Fruit fly (Drosophila melanogaster): Measurements from ENCODE around the gene CG7506.

Gene CG7506

DNA sequence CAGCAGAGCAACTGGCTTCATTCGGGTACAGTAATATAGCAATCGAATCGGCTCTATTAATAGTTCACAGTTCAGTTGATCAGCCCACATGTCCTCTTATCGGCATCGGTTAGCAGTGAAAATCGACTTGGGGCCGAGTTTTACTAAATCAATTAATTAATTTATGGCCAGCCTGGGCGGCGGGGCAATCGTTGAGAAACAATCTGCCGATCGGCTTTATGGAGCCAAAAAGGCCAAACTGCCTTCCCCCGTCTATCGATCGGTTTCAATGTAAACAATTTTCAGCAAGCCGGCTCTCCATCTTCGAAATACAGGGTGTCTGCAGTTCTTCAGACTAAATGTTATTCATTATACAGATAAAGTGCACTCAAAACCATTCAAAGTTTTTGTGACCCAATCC is 7.8 kb downstream of the CG7506 start:
- TF ChIP-seq CG4496 (GFP tag; IDR thresholded peaks at IDR 0.05): no peak
- no peak for TF ChIP-seq CG10348 (GFP tag; IDR thresholded peaks at IDR 0.05)
- TF ChIP-seq CG32121 (GFP tag; IDR thresholded peaks at IDR 0.05): no peak
- TF ChIP-seq D1 (tag; optimal IDR thresholded peaks at IDR 0.05): no peak
- no peak for TF ChIP-seq CG17806 (tag; optimal IDR thresholded peaks at IDR 0.05)
- TF ChIP-seq CG34367 (tag; optimal IDR thresholded peaks at IDR 0.05): no peak
- no peak for TF ChIP-seq CG15710 (tag; optimal IDR thresholded peaks at IDR 0.05)
- no peak for TF ChIP-seq fd96Ca (GFP tag; IDR thresholded peaks at IDR 0.05)
- TF ChIP-seq CG14655 (GFP tag; optimal IDR thresholded peaks at IDR 0.05): no peak
- no peak for TF ChIP-seq CG12605 (GFP tag; IDR thresholded peaks at IDR 0.05)
- no peak for TF ChIP-seq Snoo (tag; optimal IDR thresholded peaks at IDR 0.05)
- no peak for TF ChIP-seq rn (GFP tag; IDR thresholded peaks at IDR 0.05)
- no peak for TF ChIP-seq CG8159 (tag; optimal IDR thresholded peaks at IDR 0.05)
- no peak for TF ChIP-seq gl (tag; optimal IDR thresholded peaks at IDR 0.05)
- TF ChIP-seq CG13204 (GFP tag; optimal IDR thresholded peaks at IDR 0.05): no peak
- no peak for TF ChIP-seq CG8301 (tag; optimal IDR thresholded peaks at IDR 0.05)
- TF ChIP-seq EcR (GFP tag; optimal IDR thresholded peaks at IDR 0.05): no peak
- no peak for TF ChIP-seq Pif1B (GFP tag; optimal IDR thresholded peaks at IDR 0.05)

dm6 chr3L:7632540-7633263 is 8.7 kb downstream of the CG7506 start:
- peak; percentile 79 for TF ChIP-seq CG14655 (GFP tag; optimal IDR thresholded peaks at IDR 0.05)
- TF ChIP-seq CG9948 (tag; optimal IDR thresholded peaks at IDR 0.05): peak; percentile 56
- TF ChIP-seq CG13204 (GFP tag; optimal IDR thresholded peaks at IDR 0.05): peak; percentile 21
- no peak for TF ChIP-seq CG10348 (GFP tag; IDR thresholded peaks at IDR 0.05)
- TF ChIP-seq rn (GFP tag; IDR thresholded peaks at IDR 0.05): peak; percentile 49; the same call in 1 of the 2 replicates
- no peak for TF ChIP-seq gl (tag; optimal IDR thresholded peaks at IDR 0.05)
- peak; percentile 70 for TF ChIP-seq CG4496 (GFP tag; IDR thresholded peaks at IDR 0.05)
- no peak for TF ChIP-seq CG12605 (GFP tag; IDR thresholded peaks at IDR 0.05)
- peak; percentile 66 for TF ChIP-seq EcR (GFP tag; optimal IDR thresholded peaks at IDR 0.05)
- no peak for TF ChIP-seq Pif1B (GFP tag; optimal IDR thresholded peaks at IDR 0.05)
- peak; percentile 50 for TF ChIP-seq CG34367 (tag; optimal IDR thresholded peaks at IDR 0.05)
- peak; percentile 76 for TF ChIP-seq Ets98B (GFP tag; IDR thresholded peaks at IDR 0.05)
- TF ChIP-seq CG17806 (tag; optimal IDR thresholded peaks at IDR 0.05): peak; percentile 69
- no peak for TF ChIP-seq Snoo (tag; optimal IDR thresholded peaks at IDR 0.05)
- peak; percentile 59 for TF ChIP-seq Pif1A (GFP tag; optimal IDR thresholded peaks at IDR 0.05)
- no peak for TF ChIP-seq D1 (tag; optimal IDR thresholded peaks at IDR 0.05)
- peak; percentile 77 for TF ChIP-seq CG32121 (GFP tag; IDR thresholded peaks at IDR 0.05)
- TF ChIP-seq CG8159 (tag; optimal IDR thresholded peaks at IDR 0.05): peak; percentile 69
- peak; percentile 73 for TF ChIP-seq CG8301 (tag; optimal IDR thresholded peaks at IDR 0.05)
- peak; percentile 57 for TF ChIP-seq CG15710 (tag; optimal IDR thresholded peaks at IDR 0.05)
- peak; percentile 49; the same call in 1 of the 3 replicates for TF ChIP-seq fd96Ca (GFP tag; IDR thresholded peaks at IDR 0.05)

- TF ChIP-seq CG10348 (GFP tag; IDR thresholded peaks at IDR 0.05) (no peak), D1 (tag; optimal IDR thresholded peaks at IDR 0.05) (no peak), CG17806 (tag; optimal IDR thresholded peaks at IDR 0.05) (no peak), CG14655 (GFP tag; optimal IDR thresholded peaks at IDR 0.05) (no peak), rn (GFP tag; IDR thresholded peaks at IDR 0.05) (no peak), Pif1B (GFP tag; optimal IDR thresholded peaks at IDR 0.05) (no peak), CG9948 (tag; optimal IDR thresholded peaks at IDR 0.05) (no peak), CG8159 (tag; optimal IDR thresholded peaks at IDR 0.05) (no peak), CG13204 (GFP tag; optimal IDR thresholded peaks at IDR 0.05) (no peak), CG12605 (GFP tag; IDR thresholded peaks at IDR 0.05) (no peak), CG4496 (GFP tag; IDR thresholded peaks at IDR 0.05) (no peak)
These were observed 11.4 kb downstream of the CG7506 start for dm6 chr3L:7630047-7630446.

dm6 chr3L:7624561-7624960 is 16.9 kb downstream of the CG7506 start:
- TF ChIP-seq Ets98B (GFP tag; IDR thresholded peaks at IDR 0.05) (no peak), EcR (GFP tag; optimal IDR thresholded peaks at IDR 0.05) (no peak), D1 (tag; optimal IDR thresholded peaks at IDR 0.05) (no peak), CG15710 (tag; optimal IDR thresholded peaks at IDR 0.05) (no peak), CG10348 (GFP tag; IDR thresholded peaks at IDR 0.05) (no peak), gl (tag; optimal IDR thresholded peaks at IDR 0.05) (no peak), CG4496 (GFP tag; IDR thresholded peaks at IDR 0.05) (no peak), CG8159 (tag; optimal IDR thresholded peaks at IDR 0.05) (no peak)

DNA sequence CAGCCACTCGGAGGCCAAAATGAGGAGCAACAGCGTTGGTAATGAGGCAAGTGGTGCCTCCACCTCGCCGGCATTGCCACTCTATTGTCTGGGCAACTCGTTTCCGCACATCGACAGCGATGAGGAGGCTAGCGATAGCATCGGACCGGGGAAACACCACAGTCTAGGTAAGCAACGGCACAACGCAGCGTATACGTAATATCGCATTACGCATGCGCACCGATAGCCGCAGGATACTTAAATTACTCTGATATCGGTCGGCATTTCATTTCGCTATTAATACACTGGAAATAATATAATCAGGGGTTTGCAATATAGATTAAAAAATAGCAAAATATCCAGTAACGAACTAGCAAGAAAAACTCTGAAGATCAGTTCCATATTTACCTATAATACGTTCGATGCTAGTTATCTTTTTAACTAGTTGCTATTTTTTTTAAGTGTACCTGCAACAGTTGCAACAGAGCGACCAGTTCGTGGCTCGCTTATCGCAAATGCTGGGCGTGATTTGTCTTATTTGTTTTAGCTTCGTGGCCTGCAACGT is 23.9 kb downstream of the CG7506 start:
- TF ChIP-seq CG17806 (tag; optimal IDR thresholded peaks at IDR 0.05): peak; percentile 16
- no peak for TF ChIP-seq gl (tag; optimal IDR thresholded peaks at IDR 0.05)
- TF ChIP-seq Snoo (tag; optimal IDR thresholded peaks at IDR 0.05): no peak
- peak; percentile 0 for TF ChIP-seq CG8159 (tag; optimal IDR thresholded peaks at IDR 0.05)
- no peak for TF ChIP-seq CG13204 (GFP tag; optimal IDR thresholded peaks at IDR 0.05)
- peak; percentile 60 for TF ChIP-seq CG8301 (tag; optimal IDR thresholded peaks at IDR 0.05)
- TF ChIP-seq CG14655 (GFP tag; optimal IDR thresholded peaks at IDR 0.05): peak; percentile 56
- peak; percentile 53 for TF ChIP-seq Ets98B (GFP tag; IDR thresholded peaks at IDR 0.05)
- TF ChIP-seq CG15710 (tag; optimal IDR thresholded peaks at IDR 0.05): no peak
- TF ChIP-seq CG34367 (tag; optimal IDR thresholded peaks at IDR 0.05): no peak
- no peak; the same call in 1 of the 2 replicates for TF ChIP-seq rn (GFP tag; IDR thresholded peaks at IDR 0.05)
- TF ChIP-seq CG12605 (GFP tag; IDR thresholded peaks at IDR 0.05): peak; percentile 73
- peak; percentile 86 for TF ChIP-seq CG32121 (GFP tag; IDR thresholded peaks at IDR 0.05)
- TF ChIP-seq CG4496 (GFP tag; IDR thresholded peaks at IDR 0.05): peak; percentile 80
- no peak for TF ChIP-seq D1 (tag; optimal IDR thresholded peaks at IDR 0.05)
- TF ChIP-seq Pif1A (GFP tag; optimal IDR thresholded peaks at IDR 0.05): peak; percentile 40
- no peak for TF ChIP-seq Pif1B (GFP tag; optimal IDR thresholded peaks at IDR 0.05)
- peak; percentile 78 for TF ChIP-seq fd96Ca (GFP tag; IDR thresholded peaks at IDR 0.05)
- no peak for TF ChIP-seq CG10348 (GFP tag; IDR thresholded peaks at IDR 0.05)
- no peak for TF ChIP-seq EcR (GFP tag; optimal IDR thresholded peaks at IDR 0.05)
